Fruit fly (Drosophila melanogaster) whole organism, wandering third instar larva: ENCODE measurements around the gene TrissinR.

ENCODE experiments used
- HLH106 ChIP-seq: fragments of 200-800 bp; optimal IDR thresholded peaks from 3 replicates; lab custom pipeline; 2019; ENCODE audit warnings: missing biosample characterization, mild to moderate bottlenecking, missing genetic modification characterization, moderate library complexity
- OdsH ChIP-seq: fragments of 200-800 bp; sonication (Bioruptor generic); optimal IDR thresholded peaks from 2 replicates; lab custom pipeline; 2016; ENCODE audit warnings: missing biosample characterization, mild to moderate bottlenecking, missing genetic modification characterization
- psq ChIP-seq: fragments of 200-800 bp; sonication (Bioruptor generic); optimal IDR thresholded peaks from 3 replicates; lab custom pipeline; 2017; ENCODE audit warnings: missing biosample characterization, mild to moderate bottlenecking, missing genetic modification characterization, moderate library complexity
- sv ChIP-seq: fragments of 200-800 bp; sonication (Bioruptor generic); optimal IDR thresholded peaks from 3 replicates; lab custom pipeline; 2016; ENCODE audit warnings: missing biosample characterization, missing genetic modification characterization
- woc ChIP-seq: sonication (Bioruptor generic); optimal IDR thresholded peaks from 2 replicates; lab custom pipeline; 2016; ENCODE audit warnings: missing biosample characterization, mild to moderate bottlenecking, missing genetic modification characterization

- TF ChIP-seq woc (GFP tag; lab: Kevin White, UChicago) (no peak), HLH106 (tag; lab: Kevin White, UChicago) (no peak), sv (GFP tag; lab: Kevin White, UChicago) (no peak), psq (GFP tag; lab: Kevin White, UChicago) (no peak), OdsH (no peak)
These were observed 75.4 kb downstream of the TrissinR start for dm6 chr2L:5899170-5899708.
